Fruit fly (Drosophila melanogaster): ENCODE results near the gene CG15208.
A peak's percentile ranks its signal among the peaks of the same experiment; 100 is the strongest.

The CG15208 gene

dm6 chrX:10877087-10877935, 22.5 kb upstream of the CG15208 start, which contains the start of gene CG1637 (continued):
- TF ChIP-seq CG34406 (GFP tag; optimal IDR thresholded peaks at IDR 0.05) (no peak), CG3032 (tag; optimal IDR thresholded peaks at IDR 0.05) (no peak), CG1621 (tag; optimal IDR thresholded peaks at IDR 0.05) (peak; percentile 14), CG6163 (GFP tag; IDR thresholded peaks at IDR 0.05) (0 out of 3 replicates have a peak, but pooled peaks have one; percentile 17), Sox14 (GFP tag; optimal IDR thresholded peaks at IDR 0.05) (peak; percentile 22), lz (GFP tag; optimal IDR thresholded peaks at IDR 0.05) (peak; percentile 24), dsx (GFP tag; optimal IDR thresholded peaks at IDR 0.05; ENCODE audit: poor library complexity, severe bottlenecking) (no peak), Sox15 (GFP tag; optimal IDR thresholded peaks at IDR 0.05) (no peak), svp (GFP tag) (peak; percentile 79), Hr4 (GFP tag; optimal IDR thresholded peaks at IDR 0.05) (peak; percentile 73), CG32006 (GFP tag; optimal IDR thresholded peaks at IDR 0.05) (no peak), CG7368 (GFP tag; optimal IDR thresholded peaks at IDR 0.05) (no peak), Ets21C (GFP tag; optimal IDR thresholded peaks at IDR 0.05) (peak; percentile 5), Smox (GFP tag; optimal IDR thresholded peaks at IDR 0.05) (no peak), eg (GFP tag; IDR thresholded peaks at IDR 0.05) (peak; percentile 59; the same call in 2 of the 3 replicates), CG8119 (GFP tag; IDR thresholded peaks at IDR 0.05) (peak; percentile 70), vri (GFP tag; optimal IDR thresholded peaks at IDR 0.05) (peak; percentile 1), Met (GFP tag; optimal IDR thresholded peaks at IDR 0.05) (no peak), Lpt (GFP tag; optimal IDR thresholded peaks at IDR 0.05) (no peak), Sox102F (GFP tag; optimal IDR thresholded peaks at IDR 0.05) (no peak), salr (GFP tag; optimal IDR thresholded peaks at IDR 0.05) (no peak), esn (GFP tag; optimal IDR thresholded peaks at IDR 0.05) (peak; percentile 10), CG8319 (GFP tag; optimal IDR thresholded peaks at IDR 0.05) (peak; percentile 15), CG11762 (GFP tag; optimal IDR thresholded peaks at IDR 0.05; ENCODE audit: insufficient read depth) (peak; percentile 23), Gug (GFP tag; IDR thresholded peaks at IDR 0.05) (no peak), fkh (GFP tag; optimal IDR thresholded peaks at IDR 0.05) (no peak)

- TF ChIP-seq Eip78C (GFP tag) (peak; percentile 51), Eip75B (GFP tag; optimal IDR thresholded peaks at IDR 0.05) (no peak), Gug (GFP tag; IDR thresholded peaks at IDR 0.05) (no peak), topi (GFP tag; optimal IDR thresholded peaks at IDR 0.05) (peak; percentile 31), Met (GFP tag; optimal IDR thresholded peaks at IDR 0.05) (peak; percentile 32), CG8632 (GFP tag; optimal IDR thresholded peaks at IDR 0.05) (no peak), CG6792 (GFP tag; optimal IDR thresholded peaks at IDR 0.05) (peak; percentile 1), CG3919 (GFP tag; optimal IDR thresholded peaks at IDR 0.05) (peak; percentile 18), Sox15 (GFP tag; optimal IDR thresholded peaks at IDR 0.05) (no peak), CG6163 (GFP tag; IDR thresholded peaks at IDR 0.05) (no peak), Hr39 (GFP tag; optimal IDR thresholded peaks at IDR 0.05) (peak; percentile 26), CG34406 (GFP tag; optimal IDR thresholded peaks at IDR 0.05) (no peak), CG31627 (GFP tag; optimal IDR thresholded peaks at IDR 0.05) (peak; percentile 17), CG1621 (tag; optimal IDR thresholded peaks at IDR 0.05) (no peak), Ets21C (GFP tag; optimal IDR thresholded peaks at IDR 0.05) (no peak), Lpt (GFP tag; optimal IDR thresholded peaks at IDR 0.05) (no peak), OdsH (GFP tag; optimal IDR thresholded peaks at IDR 0.05) (no peak), Sox14 (GFP tag; optimal IDR thresholded peaks at IDR 0.05) (no peak), fd85E (GFP tag; optimal IDR thresholded peaks at IDR 0.05) (no peak), eg (GFP tag; IDR thresholded peaks at IDR 0.05) (no peak), vri (GFP tag; optimal IDR thresholded peaks at IDR 0.05) (no peak), dsx (GFP tag; optimal IDR thresholded peaks at IDR 0.05; ENCODE audit: poor library complexity, severe bottlenecking) (no peak), CG8119 (GFP tag; IDR thresholded peaks at IDR 0.05) (no peak), CG6276 (GFP tag; optimal IDR thresholded peaks at IDR 0.05) (no peak), cyc (GFP tag; optimal IDR thresholded peaks at IDR 0.05) (peak; percentile 16), lz (GFP tag; optimal IDR thresholded peaks at IDR 0.05) (peak; percentile 23), CG32006 (GFP tag; optimal IDR thresholded peaks at IDR 0.05) (no peak), CG15336 (GFP tag; IDR thresholded peaks at IDR 0.05) (no peak), net (GFP tag; optimal IDR thresholded peaks at IDR 0.05) (no peak), CG8319 (GFP tag; optimal IDR thresholded peaks at IDR 0.05) (no peak), CG11294 (GFP tag; IDR thresholded peaks at IDR 0.05) (no peak), CG3032 (tag; optimal IDR thresholded peaks at IDR 0.05) (no peak), Blimp-1 (GFP tag; optimal IDR thresholded peaks at IDR 0.05) (no peak), Smox (GFP tag; optimal IDR thresholded peaks at IDR 0.05) (no peak), Ets96B (tag; optimal IDR thresholded peaks at IDR 0.05) (no peak), CG11762 (GFP tag; optimal IDR thresholded peaks at IDR 0.05; ENCODE audit: insufficient read depth) (no peak), Sox102F (GFP tag; optimal IDR thresholded peaks at IDR 0.05) (peak; percentile 24), CG16779 (tag; optimal IDR thresholded peaks at IDR 0.05) (no peak), pdm3 (GFP tag; optimal IDR thresholded peaks at IDR 0.05) (peak; percentile 17), achi (GFP tag; optimal IDR thresholded peaks at IDR 0.05) (no peak)
These were observed 17.0 kb upstream of the CG15208 start for dm6 chrX:10882786-10883185.

Measured in whole organism, prepupa.